Fruit fly (Drosophila melanogaster): ENCODE measurements around the gene CG34281.

dm6 chr3R:17591831-17592230 lies 20.9 kb upstream of the CG34281 start:
- TF ChIP-seq CG8478 (optimal IDR thresholded peaks at IDR 0.05) = no peak
- no peak for TF ChIP-seq CTCF (optimal IDR thresholded peaks at IDR 0.05)
